Fruit fly (Drosophila melanogaster) whole organism, pupa: ENCODE results near the gene Bulli.

Experiments
- CG12605 ChIP-seq: fragments of 200-800 bp; sonication (Bioruptor generic); IDR thresholded peaks from 2 replicates; pipeline ENCODE4 v1.3.6; 2022; ENCODE audit warnings: missing biosample characterization, missing genetic modification characterization
- CG14655 ChIP-seq: fragments of 200-800 bp; sonication (Bioruptor generic); optimal IDR thresholded peaks from 3 replicates; lab custom pipeline; 2017; ENCODE audit warnings: mild to moderate bottlenecking, missing biosample characterization, missing genetic modification reagents, missing genetic modification characterization
- CG15710 ChIP-seq: fragments of 200-800 bp; sonication (Bioruptor generic); optimal IDR thresholded peaks from 2 replicates; lab custom pipeline; 2018; ENCODE audit warnings: missing biosample characterization, mild to moderate bottlenecking, missing genetic modification characterization, moderate library complexity
- CG17806 ChIP-seq: fragments of 200-800 bp; sonication (Bioruptor generic); optimal IDR thresholded peaks from 2 replicates; lab custom pipeline; 2018; ENCODE audit warnings: missing biosample characterization, mild to moderate bottlenecking, missing genetic modification characterization, moderate library complexity
- CG34367 ChIP-seq: fragments of 200-800 bp; sonication (Bioruptor generic); optimal IDR thresholded peaks from 2 replicates; lab custom pipeline; 2018; ENCODE audit warnings: missing biosample characterization, mild to moderate bottlenecking, missing genetic modification characterization
- CG8159 ChIP-seq: fragments of 200-800 bp; sonication (Bioruptor generic); optimal IDR thresholded peaks from 3 replicates; lab custom pipeline; 2018; ENCODE audit warnings: missing biosample characterization, mild to moderate bottlenecking, missing genetic modification characterization, moderate library complexity
- CG8301 ChIP-seq: fragments of 200-800 bp; sonication (Bioruptor generic); optimal IDR thresholded peaks from 2 replicates; lab custom pipeline; 2018; ENCODE audit warnings: missing biosample characterization, mild to moderate bottlenecking, missing genetic modification characterization
- CG9948 ChIP-seq: fragments of 200-800 bp; sonication (Bioruptor generic); optimal IDR thresholded peaks from 2 replicates; lab custom pipeline; 2018; ENCODE audit warnings: missing biosample characterization, mild to moderate bottlenecking, missing genetic modification characterization, moderate library complexity
- D1 ChIP-seq: fragments of 200-800 bp; sonication (Bioruptor generic); optimal IDR thresholded peaks from 2 replicates; lab custom pipeline; 2018; ENCODE audit warnings: missing biosample characterization, mild to moderate bottlenecking, missing genetic modification characterization, moderate library complexity
- EcR ChIP-seq: fragments of 200-800 bp; sonication (Bioruptor generic); optimal IDR thresholded peaks from 3 replicates; lab custom pipeline; 2019; ENCODE audit warnings: missing biosample characterization, missing genetic modification characterization, mild to moderate bottlenecking, moderate library complexity, missing genetic modification reagents
- Pif1B ChIP-seq: fragments of 200-800 bp; sonication (Bioruptor generic); optimal IDR thresholded peaks from 3 replicates; lab custom pipeline; 2016; ENCODE audit warnings: missing biosample characterization, missing genetic modification characterization
- fd96Ca ChIP-seq: fragments of 200-800 bp; sonication (Bioruptor generic); IDR thresholded peaks from 3 replicates; pipeline ENCODE4 v1.3.6; 2022; ENCODE audit warnings: missing biosample characterization, missing genetic modification characterization
- rn ChIP-seq: fragments of 200-800 bp; sonication (Bioruptor generic); IDR thresholded peaks from 2 replicates; pipeline ENCODE4 v1.3.6; 2022; ENCODE audit warnings: missing biosample characterization, missing genetic modification characterization

DNA sequence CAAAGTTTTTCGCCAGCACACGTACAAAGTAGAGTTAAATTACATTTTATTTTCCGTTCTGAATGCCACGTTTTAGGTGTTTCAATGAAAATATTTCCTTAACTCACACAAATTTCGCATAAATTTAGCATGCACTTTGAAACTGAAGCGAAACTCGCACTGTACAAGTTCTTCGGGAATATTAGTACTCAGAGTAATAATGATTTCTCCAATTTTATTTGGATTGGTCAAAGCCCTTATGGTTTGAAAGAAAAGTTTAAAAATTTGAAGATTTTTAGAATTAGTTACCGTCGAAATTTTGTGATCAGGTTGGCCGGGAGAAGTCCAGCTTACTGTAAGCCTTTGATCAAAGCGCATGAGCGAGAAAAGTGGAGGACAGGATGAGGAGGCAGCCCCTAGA lies 41.9 kb downstream of the Bulli start, which contains the start of gene betaTub65B:
- no peak for TF ChIP-seq EcR (GFP tag; lab: Kevin White, UChicago)
- TF ChIP-seq CG15710: no peak
- TF ChIP-seq CG9948 (tag; lab: Kevin White, UChicago): no peak
- no peak for TF ChIP-seq CG14655 (GFP tag; lab: Kevin White, UChicago)
- no peak for TF ChIP-seq CG34367 (tag; lab: Kevin White, UChicago)
- TF ChIP-seq CG8301: no peak
- TF ChIP-seq fd96Ca: no peak
- no peak for TF ChIP-seq CG8159
- TF ChIP-seq rn (GFP tag; lab: Robert Waterston, UW): no peak
- no peak for TF ChIP-seq Pif1B (GFP tag; lab: Kevin White, UChicago)
- no peak for TF ChIP-seq CG17806 (tag; lab: Kevin White, UChicago)
- no peak for TF ChIP-seq D1
- TF ChIP-seq CG12605 (GFP tag; lab: Robert Waterston, UW): no peak
